Worm (Caenorhabditis elegans) whole organism, mixed stage, embryonic: ENCODE results near the gene F08D12.7.

Experiments
- M03D4.4 ChIP-seq: sonication (generic microtip); optimal IDR thresholded peaks from 2 replicates; lab custom pipeline; 2017; ENCODE audit warnings: mild to moderate bottlenecking, missing genetic modification characterization, missing compliant biosample characterization
- bed-3 ChIP-seq: fragments of 200-800 bp; sonication (Bioruptor generic); optimal IDR thresholded peaks from 3 replicates; lab custom pipeline; 2018; ENCODE audit warnings: mild to moderate bottlenecking, missing genetic modification characterization, moderate library complexity, missing compliant biosample characterization
- ceh-39 ChIP-seq: fragments of 150-350 bp; optimal IDR thresholded peaks from 2 replicates; lab custom pipeline; 2014; ENCODE audit warnings: missing biosample characterization, missing genetic modification characterization
- ces-1 ChIP-seq: fragments of 150-350 bp; optimal IDR thresholded peaks from 2 replicates; lab custom pipeline; 2014; ENCODE audit warnings: missing biosample characterization, missing genetic modification reagents, missing genetic modification characterization
- cnd-1 ChIP-seq: fragments of 200-800 bp; sonication (Bioruptor generic); optimal IDR thresholded peaks from 2 replicates; lab custom pipeline; 2018; ENCODE audit warnings: mild to moderate bottlenecking, missing genetic modification characterization, missing compliant biosample characterization
- drap-1 ChIP-seq: fragments of 200-800 bp; sonication (Bioruptor generic); optimal IDR thresholded peaks from 3 replicates; lab custom pipeline; 2018; ENCODE audit warnings: mild to moderate bottlenecking, missing genetic modification characterization, missing compliant biosample characterization
- elt-1 ChIP-seq: sonication (generic microtip); optimal IDR thresholded peaks from 2 replicates; lab custom pipeline; 2017; ENCODE audit warnings: missing genetic modification characterization, mild to moderate bottlenecking, missing compliant biosample characterization, antibody characterized with exemption, moderate library complexity, borderline replicate concordance; ENCODE audit not compliant: insufficient read depth
- elt-3 ChIP-seq: fragments of 150-350 bp; optimal IDR thresholded peaks from 2 replicates; lab custom pipeline; 2014; ENCODE audit warnings: missing biosample characterization, missing genetic modification characterization
- flh-1 ChIP-seq: fragments of 200-800 bp; sonication (Bioruptor generic); optimal IDR thresholded peaks from 2 replicates; lab custom pipeline; 2018; ENCODE audit warnings: mild to moderate bottlenecking, missing genetic modification characterization, moderate library complexity, missing compliant biosample characterization
- ham-2 ChIP-seq: fragments of 200-800 bp; sonication (Bioruptor generic); optimal IDR thresholded peaks from 2 replicates; lab custom pipeline; 2018; ENCODE audit warnings: mild to moderate bottlenecking, missing genetic modification characterization, missing compliant biosample characterization
- hlh-1 ChIP-seq: fragments of 150-350 bp; optimal IDR thresholded peaks from 2 replicates; lab custom pipeline; 2014; ENCODE audit warnings: missing biosample characterization, missing genetic modification reagents, missing genetic modification characterization
- lin-32 ChIP-seq: fragments of 200-800 bp; sonication (Bioruptor generic); optimal IDR thresholded peaks from 2 replicates; lab custom pipeline; 2018; ENCODE audit warnings: mild to moderate bottlenecking, missing genetic modification characterization, missing compliant biosample characterization
- mep-1 ChIP-seq: fragments of 150-350 bp; optimal IDR thresholded peaks from 2 replicates; lab custom pipeline; 2017; ENCODE audit warnings: missing biosample characterization, missing genetic modification reagents, missing genetic modification characterization, inconsistent platforms
- mls-2 ChIP-seq: sonication (generic microtip); optimal IDR thresholded peaks from 2 replicates; lab custom pipeline; 2016; ENCODE audit warnings: mild to moderate bottlenecking, missing genetic modification characterization, moderate library complexity, missing compliant biosample characterization
- nhr-12 ChIP-seq: fragments of 150-350 bp; optimal IDR thresholded peaks from 2 replicates; lab custom pipeline; 2014; ENCODE audit warnings: missing biosample characterization, missing genetic modification characterization
- nhr-2 ChIP-seq: fragments of 150-350 bp; optimal IDR thresholded peaks from 2 replicates; lab custom pipeline; 2014; ENCODE audit warnings: missing biosample characterization, missing genetic modification characterization
- nhr-28 ChIP-seq: fragments of 150-350 bp; optimal IDR thresholded peaks from 2 replicates; lab custom pipeline; 2014; ENCODE audit warnings: missing biosample characterization, missing genetic modification characterization
- nhr-76 ChIP-seq: sonication (generic microtip); optimal IDR thresholded peaks from 2 replicates; lab custom pipeline; 2017; ENCODE audit warnings: missing biosample characterization, missing genetic modification characterization
- pha-4 ChIP-seq: fragments of 150-350 bp; optimal IDR thresholded peaks from 2 replicates; lab custom pipeline; 2018; ENCODE audit warnings: missing biosample characterization, missing genetic modification reagents, missing genetic modification characterization
- snpc-4 ChIP-seq: fragments of 150-350 bp; optimal IDR thresholded peaks from 2 replicates; lab custom pipeline; 2014; ENCODE audit warnings: missing biosample characterization, missing genetic modification characterization
- sptf-1 ChIP-seq: sonication (generic microtip); optimal IDR thresholded peaks from 2 replicates; lab custom pipeline; 2017; ENCODE audit warnings: mild to moderate bottlenecking, missing genetic modification characterization, moderate library complexity, missing compliant biosample characterization
- tbx-8 ChIP-seq: fragments of 200-800 bp; sonication (Bioruptor generic); optimal IDR thresholded peaks from 2 replicates; lab custom pipeline; 2018; ENCODE audit warnings: mild to moderate bottlenecking, missing genetic modification characterization, moderate library complexity, missing compliant biosample characterization
- unc-120 ChIP-seq: sonication (generic microtip); optimal IDR thresholded peaks from 2 replicates; lab custom pipeline; 2017; ENCODE audit warnings: missing genetic modification characterization, missing compliant biosample characterization; ENCODE audit not compliant: poor library complexity, severe bottlenecking
- unc-39 ChIP-seq: fragments of 150-350 bp; optimal IDR thresholded peaks from 2 replicates; lab custom pipeline; 2014; ENCODE audit warnings: missing biosample characterization, missing genetic modification characterization
- unc-62 ChIP-seq: fragments of 150-350 bp; optimal IDR thresholded peaks from 2 replicates; lab custom pipeline; 2014; ENCODE audit warnings: missing biosample characterization, missing genetic modification reagents, missing genetic modification characterization
- zip-8 ChIP-seq: fragments of 150-350 bp; optimal IDR thresholded peaks from 2 replicates; lab custom pipeline; 2014; ENCODE audit warnings: missing biosample characterization, missing genetic modification characterization

Gene F08D12.7

DNA sequence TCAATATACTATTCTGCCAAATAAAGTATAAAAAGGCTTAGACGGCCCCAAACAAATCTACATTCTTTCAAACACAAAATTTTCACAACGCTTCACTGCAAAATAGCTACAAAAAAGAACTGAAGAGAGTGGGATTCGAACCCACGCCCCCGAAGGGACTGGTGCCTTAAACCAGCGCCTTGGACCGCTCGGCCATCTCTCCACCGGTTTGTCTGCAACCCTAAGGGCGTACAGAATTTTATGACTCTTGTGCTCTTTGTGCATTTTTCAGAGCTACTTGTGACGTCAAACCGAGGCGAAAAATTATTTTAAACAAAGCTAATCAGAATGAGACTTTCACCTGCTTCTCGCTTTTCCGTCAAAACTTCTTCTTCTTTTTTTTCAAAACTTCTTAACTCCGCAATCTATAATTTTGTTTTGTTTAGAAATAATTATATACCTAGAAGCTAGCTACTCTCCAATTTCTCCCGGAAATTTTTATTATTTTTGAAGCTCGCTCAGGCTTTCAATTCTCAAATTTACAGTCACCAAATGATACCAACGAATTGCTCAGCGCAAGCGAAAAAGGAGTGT, 32.7 kb downstream of the F08D12.7 start, which contains the start of gene T05A8.8:
Gene T05A8.8 (plus strand): TSS at position 523 of the 573 bp plus-strand sequence.
- TF ChIP-seq zip-8 (tag; lab: Kevin White, UChicago) (no peak), mep-1 (tag; lab: Kevin White, UChicago) (no peak), unc-120 (tag; lab: Kevin White, UChicago) (no peak)

DNA sequence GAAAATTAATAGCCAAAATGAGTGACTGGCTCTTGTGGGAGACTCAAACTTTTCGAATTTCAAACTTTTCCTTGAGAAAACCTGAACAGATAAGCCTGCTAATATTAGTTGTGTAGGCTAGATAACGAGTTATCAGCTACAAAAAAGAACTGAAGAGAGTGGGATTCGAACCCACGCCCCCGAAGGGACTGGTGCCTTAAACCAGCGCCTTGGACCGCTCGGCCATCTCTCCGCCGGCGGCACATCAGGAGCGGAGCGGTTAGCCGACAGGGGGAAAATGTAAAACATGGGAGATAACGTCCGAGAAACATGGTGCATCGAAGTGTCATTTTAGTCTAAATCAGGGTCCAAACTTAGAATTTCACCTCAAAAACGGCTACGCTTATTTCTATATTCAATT, 33.3 kb downstream of the F08D12.7 start:
- TF ChIP-seq elt-3 (no peak), nhr-28 (tag; lab: Kevin White, UChicago) (no peak), unc-120 (tag; lab: Kevin White, UChicago) (no peak)

DNA sequence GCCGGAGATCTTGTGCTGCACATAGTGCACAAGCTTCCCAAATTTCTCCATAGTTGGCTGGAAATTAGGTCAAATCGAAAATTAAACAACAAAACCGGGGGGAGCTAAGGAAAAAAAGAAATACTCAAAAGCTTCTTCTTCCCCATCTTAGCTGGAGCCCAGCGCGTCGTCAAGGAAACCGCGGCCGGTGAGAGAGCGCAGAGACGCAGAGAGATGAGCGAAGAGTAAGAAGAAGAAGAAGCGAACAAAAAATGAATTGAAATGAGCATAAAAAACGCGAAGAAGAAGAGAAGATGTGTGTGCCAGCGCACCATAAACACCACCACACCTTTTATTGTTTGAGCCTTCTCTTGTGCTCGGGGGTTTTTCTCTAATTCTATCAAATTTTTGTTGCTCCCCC, 33.7 kb downstream of the F08D12.7 start, which contains the start of gene wdr-31:
Gene wdr-31 (minus strand): TSS at position 101 of the 400 bp plus-strand sequence.
- TF ChIP-seq unc-39 (tag; lab: Kevin White, UChicago), result no peak
- TF ChIP-seq flh-1, result no peak
- no peak for TF ChIP-seq ham-2
- no peak for TF ChIP-seq ceh-39 (tag; lab: Kevin White, UChicago)
- TF ChIP-seq nhr-12, result no peak
- TF ChIP-seq cnd-1, result no peak
- TF ChIP-seq nhr-2 (tag; lab: Kevin White, UChicago), result no peak
- TF ChIP-seq lin-32, result no peak
- no peak for TF ChIP-seq ces-1
- TF ChIP-seq mls-2 (tag; lab: Kevin White, UChicago), result no peak
- TF ChIP-seq M03D4.4 (tag; lab: Kevin White, UChicago), result no peak
- TF ChIP-seq tbx-8 (GFP tag; lab: Kevin White, UChicago), result no peak
- TF ChIP-seq, all 35 proteins: peak for 0

DNA sequence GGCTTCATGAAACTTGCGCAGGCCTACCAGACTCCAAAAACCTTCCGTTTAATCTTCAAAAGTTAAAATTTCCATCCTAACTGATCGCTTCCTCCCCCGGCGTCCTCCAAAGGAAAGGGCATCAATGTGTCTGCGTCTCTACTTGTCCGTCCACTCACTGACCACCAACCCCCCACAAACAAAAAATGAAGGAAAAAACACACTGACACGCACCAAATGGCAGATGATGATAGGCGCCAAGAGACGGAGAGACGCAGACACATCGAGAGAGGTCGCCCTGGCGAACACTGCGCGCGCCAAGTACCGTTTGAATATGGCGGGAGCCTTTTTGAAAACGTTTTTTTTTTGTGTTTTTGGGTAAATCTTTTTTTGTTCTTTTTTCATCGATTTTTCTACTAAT, 34.2 kb downstream of the F08D12.7 start:
- TF ChIP-seq nhr-12, result no peak
- TF ChIP-seq zip-8 (tag; lab: Kevin White, UChicago), result no peak
- TF ChIP-seq unc-120 (tag; lab: Kevin White, UChicago), result no peak
- no peak for TF ChIP-seq nhr-76 (tag; lab: Kevin White, UChicago)
- TF ChIP-seq sptf-1 (tag; lab: Kevin White, UChicago), result peak; percentile 4
- TF ChIP-seq M03D4.4 (tag; lab: Kevin White, UChicago), result no peak
- TF ChIP-seq hlh-1 (tag; lab: Kevin White, UChicago), result no peak
- TF ChIP-seq mls-2 (tag; lab: Kevin White, UChicago), result no peak
- peak; percentile 16 for TF ChIP-seq mep-1 (tag; lab: Kevin White, UChicago)

DNA sequence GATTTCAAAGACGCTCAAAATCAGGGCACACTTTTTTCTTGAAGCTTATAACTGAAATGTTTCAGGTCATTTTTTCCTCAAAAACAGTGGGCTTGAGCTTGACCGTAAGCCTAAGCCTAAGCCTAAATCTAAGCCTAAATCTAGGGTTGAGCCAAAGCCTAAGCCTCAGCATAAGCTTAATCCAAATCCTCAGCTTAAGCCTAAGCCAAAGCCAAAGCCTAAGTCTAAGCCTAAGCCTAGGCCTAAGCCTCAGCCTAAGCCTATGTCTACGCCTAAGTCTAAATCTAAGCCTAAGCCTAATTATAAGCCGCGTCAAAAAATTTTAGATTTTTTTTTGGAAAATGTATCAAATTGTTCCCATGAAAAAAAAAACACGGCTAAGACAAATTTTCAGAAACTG, 34.7 kb downstream of the F08D12.7 start:
- TF ChIP-seq elt-1 (tag; lab: Kevin White, UChicago) (no peak), hlh-1 (tag; lab: Kevin White, UChicago) (no peak), drap-1 (GFP tag; lab: Kevin White, UChicago) (no peak), unc-120 (tag; lab: Kevin White, UChicago) (no peak)

DNA sequence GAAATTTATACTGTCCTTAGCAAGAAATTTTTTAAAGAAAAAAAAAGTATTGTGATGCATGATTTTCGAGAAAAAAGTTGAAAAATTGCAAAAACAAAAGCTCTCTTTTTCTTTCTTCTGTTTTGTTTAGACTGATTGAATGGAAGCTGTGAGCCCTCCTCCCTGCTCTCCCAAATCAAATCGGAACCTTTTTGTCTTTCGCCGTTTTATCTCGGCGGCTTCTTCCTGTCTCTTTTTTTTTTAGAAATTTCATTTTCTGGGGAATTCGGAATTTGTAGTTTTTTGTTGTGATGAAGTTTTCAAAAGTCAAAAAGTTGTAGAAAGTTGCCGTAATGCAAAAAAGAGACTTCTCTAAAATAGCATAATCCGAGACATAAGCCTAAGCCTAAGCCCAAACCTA, 38.3 kb downstream of the F08D12.7 start:
- TF ChIP-seq tbx-8 (GFP tag; lab: Kevin White, UChicago), result no peak
- TF ChIP-seq ces-1, result peak; percentile 28

DNA sequence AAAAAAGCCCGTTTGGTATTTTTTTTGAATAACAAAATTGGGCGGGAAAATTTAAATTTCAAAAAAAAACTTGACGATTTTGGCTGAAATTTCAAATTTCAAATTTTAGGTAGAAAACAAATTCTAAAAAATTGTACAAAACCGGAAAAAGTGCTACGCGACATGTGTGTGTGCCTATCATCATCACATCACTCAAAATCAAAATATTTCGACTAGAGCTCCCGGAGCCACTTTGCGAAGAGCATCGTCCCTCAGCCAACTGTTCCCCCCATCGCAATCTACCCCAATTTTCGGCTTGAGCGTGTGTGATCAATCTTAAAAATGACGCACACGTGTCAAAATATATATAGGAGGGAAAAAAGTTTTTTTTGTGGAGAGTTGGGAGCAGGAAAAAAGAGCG, 42.1 kb downstream of the F08D12.7 start:
- TF ChIP-seq zip-8 (tag; lab: Kevin White, UChicago) (no peak), cnd-1 (no peak), elt-1 (tag; lab: Kevin White, UChicago) (no peak), hlh-1 (tag; lab: Kevin White, UChicago) (peak; percentile 37), ceh-39 (tag; lab: Kevin White, UChicago) (no peak), tbx-8 (GFP tag; lab: Kevin White, UChicago) (no peak), lin-32 (no peak), unc-62 (GFP tag; lab: Kevin White, UChicago) (peak; percentile 63), unc-120 (tag; lab: Kevin White, UChicago) (peak; percentile 54), snpc-4 (tag; lab: Kevin White, UChicago) (no peak), nhr-12 (no peak), bed-3 (no peak), mep-1 (tag; lab: Kevin White, UChicago) (no peak), ces-1 (no peak), pha-4 (tag; lab: Kevin White, UChicago) (no peak)
- TF ChIP-seq, all 35 proteins: peak for 3
